Worm (Caenorhabditis elegans): ENCODE measurements around the gene daf-41.

- TF ChIP-seq egl-27 (tag; optimal IDR thresholded peaks at IDR 0.05) (no peak), tbx-2 (tag; optimal IDR thresholded peaks at IDR 0.05) (no peak), ceh-16 (tag; optimal IDR thresholded peaks at IDR 0.05) (no peak), aly-2 (tag; optimal IDR thresholded peaks at IDR 0.05) (no peak), fkh-10 (GFP tag; optimal IDR thresholded peaks at IDR 0.05) (no peak), nhr-76 (tag; optimal IDR thresholded peaks at IDR 0.05) (no peak), ZK546.5 (tag; optimal IDR thresholded peaks at IDR 0.05) (no peak), mml-1 (tag; optimal IDR thresholded peaks at IDR 0.05) (no peak)
Measured at ce11 chrIII:5228839-5229238, 45.7 kb downstream of the daf-41 start.

Measured in whole organism, L3 larva.